Fruit fly (Drosophila melanogaster): ENCODE measurements around the gene CG14562.

DNA sequence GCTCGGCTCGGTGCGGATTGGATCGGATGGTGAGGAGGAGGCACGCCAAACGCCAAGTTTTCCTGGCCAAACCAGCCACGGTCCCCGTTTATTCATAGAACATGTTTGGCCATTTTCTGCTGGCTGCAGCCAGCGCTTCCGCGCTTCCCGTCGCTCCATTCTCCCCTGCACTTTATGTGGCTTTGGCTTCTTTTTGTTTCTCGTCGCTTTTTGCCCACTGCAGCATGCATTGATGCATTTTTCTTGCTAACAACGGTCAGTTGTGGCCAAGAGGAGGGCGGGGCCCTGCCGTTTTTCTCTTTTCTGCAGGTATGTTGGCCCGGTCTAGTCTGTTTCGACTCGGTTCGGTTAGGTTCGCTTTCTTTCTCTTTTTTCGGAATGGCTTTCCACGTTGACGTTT, 45.8 kb upstream of the CG14562 start:
- TF ChIP-seq CG3919 (GFP tag; optimal IDR thresholded peaks at IDR 0.05) (no peak), fkh (GFP tag; optimal IDR thresholded peaks at IDR 0.05) (no peak), lz (GFP tag; optimal IDR thresholded peaks at IDR 0.05) (no peak), CG6854 (GFP tag; optimal IDR thresholded peaks at IDR 0.05) (no peak), Blimp-1 (GFP tag; optimal IDR thresholded peaks at IDR 0.05) (no peak), OdsH (GFP tag; optimal IDR thresholded peaks at IDR 0.05) (no peak), CG10631 (GFP tag; optimal IDR thresholded peaks at IDR 0.05) (no peak), CG1621 (tag; optimal IDR thresholded peaks at IDR 0.05) (no peak), Eip75B (GFP tag; optimal IDR thresholded peaks at IDR 0.05) (no peak), Sox14 (GFP tag; optimal IDR thresholded peaks at IDR 0.05) (no peak)
